Worm (Caenorhabditis elegans) whole organism, L1 larva: ENCODE results near the gene sru-35.

Experiments used
- C04F5.9 ChIP-seq: sonication (generic microtip); optimal IDR thresholded peaks from 2 replicates; lab custom pipeline; 2016; ENCODE audit warnings: missing genetic modification characterization, missing compliant biosample characterization
- C16A3.4 ChIP-seq: fragments of 150-350 bp; optimal IDR thresholded peaks from 2 replicates; lab custom pipeline; 2014; ENCODE audit warnings: missing biosample characterization, missing genetic modification characterization
- ama-1 ChIP-seq: fragments of 150-350 bp; optimal IDR thresholded peaks from 2 replicates; lab custom pipeline; 2014
- blmp-1 ChIP-seq: fragments of 150-350 bp; optimal IDR thresholded peaks from 2 replicates; lab custom pipeline; 2014; ENCODE audit warnings: missing biosample characterization, missing genetic modification characterization
- ceh-82 ChIP-seq, 3 experiments: fragments of 150-350 bp in 1 of 3; sonication (generic microtip) in 2 of 3; optimal IDR thresholded peaks; 2 replicates each; lab custom pipeline; 2014 to 2017; ENCODE audit warnings: missing biosample characterization in 3 of 3, missing genetic modification characterization in 3 of 3
- ceh-90 ChIP-seq: sonication (generic microtip); optimal IDR thresholded peaks from 2 replicates; lab custom pipeline; 2016; ENCODE audit warnings: missing genetic modification characterization, missing compliant biosample characterization
- dpl-1 ChIP-seq, 3 experiments: fragments of 150-350 bp in 2 of 3; sonication (generic microtip) in 1 of 3; optimal IDR thresholded peaks; 2 replicates each; lab custom pipeline; 2014 to 2017; ENCODE audit warnings: missing biosample characterization in 3 of 3, missing genetic modification characterization in 3 of 3, missing genetic modification reagents in 3 of 3
- dsc-1 ChIP-seq: sonication (generic microtip); optimal IDR thresholded peaks from 2 replicates; lab custom pipeline; 2016; ENCODE audit warnings: mild to moderate bottlenecking, missing genetic modification characterization, missing compliant biosample characterization
- efl-1 ChIP-seq, 4 experiments: fragments of 150-350 bp; optimal IDR thresholded peaks in 3 of 4; peaks in 1 of 4; 1 replicate in 1 of 4; 2 replicates in 3 of 4; lab custom pipeline; 2014; ENCODE audit warnings: missing biosample characterization in 2 of 4, missing genetic modification characterization in 2 of 4, missing genetic modification reagents in 2 of 4
- egl-27 ChIP-seq, 2 experiments: fragments of 150-350 bp in 1 of 2; sonication (generic microtip); optimal IDR thresholded peaks; 3 replicates each; lab custom pipeline; 2017 to 2018; ENCODE audit warnings: missing biosample characterization in 2 of 2, missing genetic modification characterization in 2 of 2, missing genetic modification reagents in 2 of 2
- elt-2 ChIP-seq: sonication (generic microtip); optimal IDR thresholded peaks from 2 replicates; lab custom pipeline; 2016; ENCODE audit warnings: missing genetic modification characterization, mild to moderate bottlenecking, inconsistent platforms, missing compliant biosample characterization, missing genetic modification reagents
- fkh-10 ChIP-seq: sonication (generic microtip); optimal IDR thresholded peaks from 2 replicates; lab custom pipeline; 2017; ENCODE audit warnings: missing biosample characterization, missing genetic modification reagents, missing genetic modification characterization
- fkh-8 ChIP-seq: sonication (generic microtip); optimal IDR thresholded peaks from 2 replicates; lab custom pipeline; 2016; ENCODE audit warnings: mild to moderate bottlenecking, missing genetic modification characterization, missing compliant biosample characterization
- fos-1 ChIP-seq: fragments of 150-350 bp; optimal IDR thresholded peaks from 2 replicates; lab custom pipeline; 2014; ENCODE audit warnings: missing biosample characterization, missing genetic modification characterization
- hlh-17 ChIP-seq: fragments of 200-800 bp; sonication (Bioruptor generic); optimal IDR thresholded peaks from 2 replicates; lab custom pipeline; 2018; ENCODE audit warnings: missing genetic modification characterization, mild to moderate bottlenecking, missing compliant biosample characterization, moderate library complexity, borderline replicate concordance
- irx-1 ChIP-seq: sonication (generic microtip); optimal IDR thresholded peaks from 2 replicates; lab custom pipeline; 2016; ENCODE audit warnings: missing genetic modification characterization, missing compliant biosample characterization
- isw-1 ChIP-seq: fragments of 200-800 bp; sonication (Bioruptor generic); IDR thresholded peaks from 2 replicates; pipeline ENCODE4 v1.3.6; 2022; ENCODE audit warnings: missing genetic modification characterization, missing compliant biosample characterization
- lin-14 ChIP-seq: fragments of 200-800 bp; sonication (Bioruptor generic); optimal IDR thresholded peaks from 2 replicates; lab custom pipeline; 2018; ENCODE audit warnings: mild to moderate bottlenecking, missing genetic modification characterization, moderate library complexity, missing compliant biosample characterization
- lin-15B ChIP-seq: fragments of 150-350 bp; sonication (generic microtip); optimal IDR thresholded peaks from 3 replicates; lab custom pipeline; 2014; ENCODE audit warnings: missing biosample characterization, missing genetic modification characterization
- lin-35 ChIP-seq, 2 experiments: fragments of 150-350 bp; optimal IDR thresholded peaks; 2 replicates each; lab custom pipeline; 2014; ENCODE audit warnings: missing biosample characterization in 2 of 2, missing genetic modification characterization in 2 of 2, missing genetic modification reagents in 2 of 2
- lsy-2 ChIP-seq, 2 experiments: fragments of 150-350 bp; optimal IDR thresholded peaks; 2 replicates each; lab custom pipeline; 2014; ENCODE audit warnings: missing biosample characterization in 2 of 2, missing genetic modification characterization in 2 of 2
- mab-9 ChIP-seq: fragments of 200-800 bp; sonication (Bioruptor generic); IDR thresholded peaks from 2 replicates; pipeline ENCODE4 v1.3.6; 2022; ENCODE audit warnings: missing genetic modification reagents, missing genetic modification characterization, missing compliant biosample characterization
- mdl-1 ChIP-seq, 2 experiments: fragments of 150-350 bp; optimal IDR thresholded peaks; 2 replicates each; lab custom pipeline; 2014 to 2017; ENCODE audit warnings: missing biosample characterization in 2 of 2, missing genetic modification characterization in 2 of 2, inconsistent platforms in 1 of 2
- mep-1 ChIP-seq: fragments of 150-350 bp; optimal IDR thresholded peaks from 2 replicates; lab custom pipeline; 2014; ENCODE audit warnings: missing biosample characterization, missing genetic modification characterization
- nhr-28 ChIP-seq: fragments of 150-350 bp; optimal IDR thresholded peaks from 2 replicates; lab custom pipeline; 2014; ENCODE audit warnings: missing biosample characterization, missing genetic modification characterization
- nhr-47 ChIP-seq: sonication (generic microtip); optimal IDR thresholded peaks from 2 replicates; lab custom pipeline; 2016; ENCODE audit warnings: mild to moderate bottlenecking, missing genetic modification characterization, moderate library complexity, missing compliant biosample characterization
- nhr-71 ChIP-seq: sonication (generic microtip); optimal IDR thresholded peaks from 2 replicates; lab custom pipeline; 2016; ENCODE audit warnings: mild to moderate bottlenecking, missing genetic modification characterization, moderate library complexity, missing compliant biosample characterization
- nhr-76 ChIP-seq: sonication (generic microtip); optimal IDR thresholded peaks from 2 replicates; lab custom pipeline; 2017; ENCODE audit warnings: missing biosample characterization, missing genetic modification characterization
- pqm-1 ChIP-seq: sonication (generic microtip); optimal IDR thresholded peaks from 3 replicates; lab custom pipeline; 2017; ENCODE audit warnings: missing biosample characterization, missing genetic modification characterization
- rnt-1 ChIP-seq: sonication (generic microtip); optimal IDR thresholded peaks from 2 replicates; lab custom pipeline; 2016; ENCODE audit warnings: mild to moderate bottlenecking, missing genetic modification characterization, moderate library complexity, missing compliant biosample characterization
- skn-1 ChIP-seq: fragments of 150-350 bp; optimal IDR thresholded peaks from 2 replicates; lab custom pipeline; 2014; ENCODE audit warnings: missing biosample characterization, missing genetic modification characterization
- snpc-4 ChIP-seq: fragments of 150-350 bp; optimal IDR thresholded peaks from 2 replicates; lab custom pipeline; 2014; ENCODE audit warnings: missing biosample characterization, missing genetic modification characterization
- snu-23 ChIP-seq: sonication (generic microtip); optimal IDR thresholded peaks from 2 replicates; lab custom pipeline; 2016; ENCODE audit warnings: missing genetic modification characterization, missing compliant biosample characterization
- sox-4 ChIP-seq: sonication (generic microtip); optimal IDR thresholded peaks from 2 replicates; lab custom pipeline; 2016; ENCODE audit warnings: missing genetic modification characterization, missing compliant biosample characterization
- sptf-1 ChIP-seq: fragments of 150-350 bp; optimal IDR thresholded peaks from 2 replicates; lab custom pipeline; 2014; ENCODE audit warnings: missing biosample characterization, missing genetic modification characterization
- swsn-7 ChIP-seq: sonication (generic microtip); optimal IDR thresholded peaks from 2 replicates; lab custom pipeline; 2016; ENCODE audit warnings: missing genetic modification characterization, missing compliant biosample characterization
- tbx-2 ChIP-seq: sonication (generic microtip); optimal IDR thresholded peaks from 2 replicates; lab custom pipeline; 2016; ENCODE audit warnings: missing genetic modification characterization, missing compliant biosample characterization
- unc-86 ChIP-seq: sonication (generic microtip); optimal IDR thresholded peaks from 2 replicates; lab custom pipeline; 2016; ENCODE audit warnings: missing genetic modification characterization, missing compliant biosample characterization
- unc-98 ChIP-seq: fragments of 200-800 bp; sonication (Bioruptor generic); IDR thresholded peaks from 2 replicates; pipeline ENCODE4 v1.3.6; 2022; ENCODE audit warnings: missing genetic modification characterization, missing compliant biosample characterization
- xbp-1 ChIP-seq: sonication (generic microtip); optimal IDR thresholded peaks from 2 replicates; lab custom pipeline; 2016; ENCODE audit warnings: missing genetic modification characterization, missing compliant biosample characterization
- ztf-4 ChIP-seq: fragments of 150-350 bp; optimal IDR thresholded peaks from 2 replicates; lab custom pipeline; 2014; ENCODE audit warnings: missing biosample characterization, missing genetic modification characterization

Gene sru-35

DNA sequence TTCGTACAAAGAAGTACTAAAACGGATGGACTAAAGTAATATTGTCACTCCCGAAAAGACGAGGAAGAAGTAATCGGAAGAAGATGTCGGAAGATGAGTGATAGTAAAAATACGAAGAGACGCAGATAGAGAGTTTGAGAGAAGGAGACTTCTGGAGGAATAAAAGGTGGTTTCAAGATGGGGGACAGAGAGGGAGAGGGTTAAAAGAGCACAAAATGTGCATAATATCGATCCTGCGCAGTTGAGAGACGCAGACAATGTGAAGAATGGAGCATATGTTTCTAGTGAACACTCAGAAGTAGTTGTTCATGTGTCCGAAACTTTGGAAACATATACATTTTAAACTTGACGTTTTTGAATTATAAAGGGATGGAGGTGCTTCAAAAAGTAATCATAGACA lies 27.6 kb downstream of the sru-35 start (continued):
- TF ChIP-seq pqm-1 (tag; lab: Kevin White, UChicago) (no peak), nhr-28 (tag; lab: Kevin White, UChicago) (no peak), xbp-1 (tag; lab: Kevin White, UChicago) (peak; percentile 14), C04F5.9 (tag; lab: Kevin White, UChicago) (no peak), lin-15B (no peak), fos-1 (tag; lab: Kevin White, UChicago) (peak; percentile 5), mab-9 (no peak), irx-1 (tag; lab: Kevin White, UChicago) (peak; percentile 24), fkh-10 (GFP tag; lab: Kevin White, UChicago) (peak; percentile 84), skn-1 (peak; percentile 11), swsn-7 (tag; lab: Kevin White, UChicago) (peak; percentile 49), mdl-1 (tag; optimal IDR thresholded peaks at IDR 0.05; lab: Kevin White, UChicago) (no peak), hlh-17 (GFP tag; lab: Kevin White, UChicago) (no peak), dsc-1 (tag; lab: Kevin White, UChicago) (peak; percentile 92), nhr-71 (tag; lab: Kevin White, UChicago) (peak; percentile 53), ama-1 (lab: Kevin White, UChicago) (no peak), elt-2 (tag; lab: Kevin White, UChicago) (no peak), ceh-90 (tag; lab: Kevin White, UChicago) (no peak), sox-4 (tag; lab: Kevin White, UChicago) (no peak), C16A3.4 (tag; lab: Kevin White, UChicago) (no peak), fkh-8 (tag; lab: Kevin White, UChicago) (peak; percentile 47), unc-98 (GFP tag; lab: Robert Waterston, UW) (no peak)
- TF ChIP-seq, all 84 proteins: peak for 22

DNA sequence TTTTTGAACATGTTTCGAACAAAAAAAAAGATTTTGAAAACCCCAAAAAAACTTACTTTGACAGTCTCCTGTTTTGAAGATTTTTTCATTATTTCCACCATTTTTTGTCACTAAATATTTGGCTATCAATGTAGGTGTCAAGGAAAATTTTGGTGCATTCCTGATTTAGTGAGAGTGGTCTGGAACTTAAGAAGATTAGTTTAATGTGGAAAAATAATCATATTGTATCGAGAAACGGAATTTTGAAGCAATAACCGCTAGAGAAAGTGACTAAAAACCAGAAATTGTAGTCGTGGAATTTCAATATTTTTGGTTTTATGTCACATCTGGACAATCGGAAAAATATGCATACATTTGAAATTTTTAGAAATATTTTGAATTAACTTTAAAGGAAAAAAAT lies 28.1 kb downstream of the sru-35 start, which contains the start of the genes F20C5.11 and klp-11:
Gene F20C5.11, minus strand, starts transcription at position 101 of the 400 bp plus-strand sequence.
Gene klp-11, minus strand, starts transcription at position 171 of the 400 bp plus-strand sequence.
- TF ChIP-seq mab-9 (no peak), fos-1 (tag; lab: Kevin White, UChicago) (no peak), blmp-1 (tag; lab: Kevin White, UChicago) (no peak)

- TF ChIP-seq mep-1 (tag; lab: Kevin White, UChicago) (peak; percentile 5), swsn-7 (tag; lab: Kevin White, UChicago) (peak; percentile 42), egl-27 (tag; optimal IDR thresholded peaks at IDR 0.05; lab: Kevin White, UChicago) (no peak), nhr-47 (tag; lab: Kevin White, UChicago) (peak; percentile 54), blmp-1 (tag; lab: Kevin White, UChicago) (no peak), efl-1 (optimal IDR thresholded peaks at IDR 0.05; lab: Kevin White, UChicago) (peak; percentile 38 to 50), efl-1 (GFP tag; optimal IDR thresholded peaks at IDR 0.05 in 1 of 2; lab: Kevin White, UChicago) (peak in 1 of 2 experiments; percentile 13), snu-23 (GFP tag; lab: Kevin White, UChicago) (peak; percentile 21), lsy-2 (tag; optimal IDR thresholded peaks at IDR 0.05; lab: Kevin White, UChicago) (peak; percentile 4 to 50), snpc-4 (tag; lab: Kevin White, UChicago) (no peak), nhr-76 (tag; lab: Kevin White, UChicago) (no peak), isw-1 (GFP tag; lab: Robert Waterston, UW) (peak; percentile 31; the same call in 1 of the 2 replicates), lin-14 (GFP tag; lab: Kevin White, UChicago) (peak; percentile 84), rnt-1 (tag; lab: Kevin White, UChicago) (peak; percentile 34), nhr-71 (tag; lab: Kevin White, UChicago) (peak; percentile 56), irx-1 (tag; lab: Kevin White, UChicago) (peak; percentile 43), xbp-1 (tag; lab: Kevin White, UChicago) (peak; percentile 4), fkh-10 (GFP tag; lab: Kevin White, UChicago) (peak; percentile 40), ceh-82 (tag; optimal IDR thresholded peaks at IDR 0.05; lab: Kevin White, UChicago) (peak; percentile 2 to 65 (median 26)), lin-35 (GFP tag; optimal IDR thresholded peaks at IDR 0.05; lab: Kevin White, UChicago) (peak in 1 of 2 experiments; percentile 43), skn-1 (peak; percentile 17), tbx-2 (tag; lab: Kevin White, UChicago) (no peak), fkh-8 (tag; lab: Kevin White, UChicago) (peak; percentile 57), unc-86 (tag; lab: Kevin White, UChicago) (peak; percentile 47), dpl-1 (GFP tag; optimal IDR thresholded peaks at IDR 0.05; lab: Kevin White, UChicago) (peak in 1 of 3 experiments; percentile 28), ztf-4 (tag; lab: Kevin White, UChicago) (no peak), sptf-1 (tag; lab: Kevin White, UChicago) (no peak)
Measured at ce11 chrIV:8758620-8759019, 31.4 kb downstream of the sru-35 start.
